Worm (Caenorhabditis elegans) whole organism, early embryonic: Measurements from ENCODE around the gene ifb-1.

Experiments
- B0310.2 ChIP-seq: sonication (generic microtip); optimal IDR thresholded peaks from 2 replicates; lab custom pipeline; 2016; ENCODE audit warnings: mild to moderate bottlenecking, missing genetic modification characterization, missing compliant biosample characterization
- F13C5.2 ChIP-seq: sonication (generic microtip); optimal IDR thresholded peaks from 2 replicates; lab custom pipeline; 2017; ENCODE audit warnings: mild to moderate bottlenecking, missing genetic modification characterization, inconsistent platforms, missing compliant biosample characterization
- aly-1 ChIP-seq: sonication (generic microtip); optimal IDR thresholded peaks from 2 replicates; lab custom pipeline; 2016; ENCODE audit warnings: missing genetic modification characterization, missing compliant biosample characterization
- ama-1 ChIP-seq: fragments of 150-350 bp; optimal IDR thresholded peaks from 2 replicates; lab custom pipeline; 2014
- ceh-13 ChIP-seq: fragments of 200-800 bp; sonication (Bioruptor generic); optimal IDR thresholded peaks from 2 replicates; lab custom pipeline; 2018; ENCODE audit warnings: mild to moderate bottlenecking, missing genetic modification characterization, missing compliant biosample characterization
- ceh-36 ChIP-seq: sonication (generic microtip); optimal IDR thresholded peaks from 2 replicates; lab custom pipeline; 2016; ENCODE audit warnings: missing genetic modification characterization, inconsistent platforms, missing compliant biosample characterization
- ets-7 ChIP-seq: sonication (generic microtip); optimal IDR thresholded peaks from 2 replicates; lab custom pipeline; 2016; ENCODE audit warnings: missing genotype, missing genetic modification characterization, missing compliant biosample characterization
- flt-1 ChIP-seq: fragments of 200-800 bp; sonication (Bioruptor generic); IDR thresholded peaks from 2 replicates; pipeline ENCODE4 v1.3.6; 2022; ENCODE audit warnings: missing genetic modification characterization, missing compliant biosample characterization
- hmbx-1 ChIP-seq: sonication (generic microtip); optimal IDR thresholded peaks from 2 replicates; lab custom pipeline; 2016; ENCODE audit warnings: mild to moderate bottlenecking, missing genetic modification characterization, missing compliant biosample characterization
- hmg-4 ChIP-seq: fragments of 200-800 bp; sonication (Bioruptor generic); optimal IDR thresholded peaks from 2 replicates; lab custom pipeline; 2018; ENCODE audit warnings: mild to moderate bottlenecking, missing genetic modification characterization, missing compliant biosample characterization
- hnd-1 ChIP-seq: sonication (generic microtip); optimal IDR thresholded peaks from 2 replicates; lab custom pipeline; 2016; ENCODE audit warnings: missing genetic modification characterization, missing compliant biosample characterization
- pes-1 ChIP-seq: fragments of 200-800 bp; sonication (Bioruptor generic); IDR thresholded peaks from 2 replicates; pipeline ENCODE4 v1.3.6; 2022; ENCODE audit warnings: missing genetic modification reagents, missing genetic modification characterization, missing compliant biosample characterization
- scrt-1 ChIP-seq: fragments of 200-800 bp; sonication (Bioruptor generic); IDR thresholded peaks from 2 replicates; pipeline ENCODE4 v1.3.6; 2022; ENCODE audit warnings: missing genetic modification characterization, missing compliant biosample characterization
- sea-1 ChIP-seq: fragments of 200-800 bp; sonication (Bioruptor generic); conservative IDR thresholded peaks from 2 replicates; pipeline ENCODE4 v1.3.6; 2022; ENCODE audit warnings: missing genetic modification characterization, missing compliant biosample characterization
- tbx-11 ChIP-seq: fragments of 200-800 bp; sonication (Bioruptor generic); IDR thresholded peaks from 2 replicates; pipeline ENCODE4 v1.3.6; 2022; ENCODE audit warnings: missing genetic modification characterization, missing compliant biosample characterization
- tbx-37 ChIP-seq: fragments of 200-800 bp; sonication (Bioruptor generic); conservative IDR thresholded peaks from 2 replicates; pipeline ENCODE4 v1.3.6; 2022; ENCODE audit warnings: missing genetic modification reagents, missing genetic modification characterization, missing compliant biosample characterization
- tra-4 ChIP-seq: sonication (generic microtip); optimal IDR thresholded peaks from 2 replicates; lab custom pipeline; 2017; ENCODE audit warnings: missing genetic modification characterization, missing compliant biosample characterization

Gene ifb-1

ce11 chrII:5765318-5765717, at the start of gene ifb-1:
Gene ifb-1, plus strand, starts transcription at chrII:5765618.
- TF ChIP-seq ets-7 (tag; lab: Kevin White, UChicago) (no peak), aly-1 (tag; lab: Kevin White, UChicago) (no peak), tra-4 (tag; lab: Kevin White, UChicago) (no peak), scrt-1 (GFP tag; lab: Robert Waterston, UW) (no peak), flt-1 (GFP tag; lab: Robert Waterston, UW) (no peak), B0310.2 (tag; lab: Kevin White, UChicago) (no peak), hmbx-1 (tag; lab: Kevin White, UChicago) (no peak), ceh-13 (GFP tag; lab: Kevin White, UChicago) (no peak), tbx-37 (GFP tag; lab: Robert Waterston, UW) (no peak), ceh-36 (tag; lab: Kevin White, UChicago) (no peak), F13C5.2 (no peak), tbx-11 (no peak), hnd-1 (no peak)

DNA sequence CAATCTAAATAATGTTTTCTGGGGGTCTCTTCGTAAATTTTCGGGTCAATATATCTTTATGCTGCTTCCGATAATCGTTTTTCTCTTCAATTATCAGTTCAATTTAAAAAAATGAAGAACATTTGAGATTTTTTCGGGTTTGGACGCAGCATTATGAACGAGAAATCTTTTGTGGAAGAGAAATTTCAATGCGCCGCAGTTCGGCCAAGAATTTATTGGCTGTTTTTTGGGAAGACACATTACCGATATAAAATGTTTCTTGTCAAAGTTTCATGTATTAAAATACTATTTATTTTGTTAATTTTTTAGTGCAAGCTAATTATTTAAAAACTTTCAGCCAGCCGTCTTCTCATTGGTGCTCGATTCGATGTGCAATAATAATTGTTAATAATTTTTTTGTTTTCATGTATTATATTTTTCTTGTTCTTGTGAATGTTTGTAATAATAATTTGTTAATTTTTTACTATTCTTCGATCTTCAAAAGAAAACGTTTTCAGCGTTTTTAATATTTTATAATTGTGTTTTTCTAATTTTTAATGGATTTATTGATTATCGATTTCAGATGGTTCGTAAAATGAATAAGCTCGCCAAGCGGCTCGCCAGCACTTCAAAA, 49.6 kb upstream of the ifb-1 start, which contains the start of the genes C18A3.10 and C18A3.3:
TSS of gene C18A3.10 (minus strand) at position 101 of the 613 bp plus-strand sequence.
TSS of gene C18A3.3 (plus strand) at position 563 of the 613 bp plus-strand sequence.
- TF ChIP-seq scrt-1 (GFP tag; lab: Robert Waterston, UW) (no peak), hnd-1 (no peak), ets-7 (tag; lab: Kevin White, UChicago) (no peak), sea-1 (GFP tag; lab: Robert Waterston, UW) (no peak), ama-1 (lab: Kevin White, UChicago) (no peak), flt-1 (GFP tag; lab: Robert Waterston, UW) (no peak), tbx-11 (no peak), hmg-4 (GFP tag; lab: Kevin White, UChicago) (no peak), F13C5.2 (no peak), B0310.2 (tag; lab: Kevin White, UChicago) (no peak), ceh-13 (GFP tag; lab: Kevin White, UChicago) (no peak), aly-1 (tag; lab: Kevin White, UChicago) (no peak), ceh-36 (tag; lab: Kevin White, UChicago) (no peak), hmbx-1 (tag; lab: Kevin White, UChicago) (no peak), tbx-37 (GFP tag; lab: Robert Waterston, UW) (no peak)

DNA sequence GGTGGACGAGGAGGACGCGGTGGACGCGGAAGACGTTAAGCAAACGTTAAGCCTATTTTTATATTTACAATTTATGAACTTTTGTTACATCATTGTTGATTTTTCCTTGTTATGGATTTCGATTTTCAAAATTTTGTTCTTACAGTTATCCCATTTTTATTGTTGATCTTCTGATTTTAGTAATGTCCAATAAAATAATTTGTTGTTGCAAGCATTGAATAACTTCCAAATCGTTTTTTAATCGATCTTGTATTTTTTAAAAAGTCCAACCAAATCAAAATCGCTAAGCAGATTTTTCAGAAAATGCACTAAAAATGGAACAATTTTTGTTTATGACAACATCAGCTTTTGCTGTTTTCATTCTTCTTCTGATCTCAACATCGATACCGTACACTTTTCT, 47.6 kb upstream of the ifb-1 start, which contains the start of gene zipt-3:
TSS of gene zipt-3 (plus strand) at position 301 of the 400 bp plus-strand sequence.
- no peak for TF ChIP-seq pes-1 (GFP tag; lab: Robert Waterston, UW)
- TF ChIP-seq aly-1 (tag; lab: Kevin White, UChicago) = no peak
- TF ChIP-seq F13C5.2 = no peak
- TF ChIP-seq flt-1 (GFP tag; lab: Robert Waterston, UW) = no peak
- TF ChIP-seq hmg-4 (GFP tag; lab: Kevin White, UChicago) = no peak
- no peak for TF ChIP-seq tra-4 (tag; lab: Kevin White, UChicago)

- TF ChIP-seq tra-4 (tag; lab: Kevin White, UChicago) = no peak
- no peak for TF ChIP-seq tbx-37 (GFP tag; lab: Robert Waterston, UW)
- no peak for TF ChIP-seq hmg-4 (GFP tag; lab: Kevin White, UChicago)
- no peak for TF ChIP-seq B0310.2 (tag; lab: Kevin White, UChicago)
- TF ChIP-seq scrt-1 (GFP tag; lab: Robert Waterston, UW) = no peak
- TF ChIP-seq ceh-36 (tag; lab: Kevin White, UChicago) = no peak
- no peak for TF ChIP-seq aly-1 (tag; lab: Kevin White, UChicago)
- no peak for TF ChIP-seq hnd-1
- TF ChIP-seq ets-7 (tag; lab: Kevin White, UChicago) = no peak
- no peak for TF ChIP-seq flt-1 (GFP tag; lab: Robert Waterston, UW)
- no peak for TF ChIP-seq F13C5.2
- no peak for TF ChIP-seq tbx-11
These were observed 45.6 kb upstream of the ifb-1 start, which contains the start of gene damt-1 for ce11 chrII:5719848-5720247. Gene damt-1, plus strand, starts transcription at chrII:5720148.

ce11 chrII:5725094-5725493, 40.3 kb upstream of the ifb-1 start:
- no peak for TF ChIP-seq flt-1 (GFP tag; lab: Robert Waterston, UW)
- TF ChIP-seq pes-1 (GFP tag; lab: Robert Waterston, UW) = no peak
- TF ChIP-seq aly-1 (tag; lab: Kevin White, UChicago) = no peak
- no peak for TF ChIP-seq ceh-36 (tag; lab: Kevin White, UChicago)
- TF ChIP-seq ama-1 (lab: Kevin White, UChicago) = no peak
- no peak for TF ChIP-seq sea-1 (GFP tag; lab: Robert Waterston, UW)
- no peak for TF ChIP-seq ets-7 (tag; lab: Kevin White, UChicago)
- TF ChIP-seq tra-4 (tag; lab: Kevin White, UChicago) = no peak

DNA sequence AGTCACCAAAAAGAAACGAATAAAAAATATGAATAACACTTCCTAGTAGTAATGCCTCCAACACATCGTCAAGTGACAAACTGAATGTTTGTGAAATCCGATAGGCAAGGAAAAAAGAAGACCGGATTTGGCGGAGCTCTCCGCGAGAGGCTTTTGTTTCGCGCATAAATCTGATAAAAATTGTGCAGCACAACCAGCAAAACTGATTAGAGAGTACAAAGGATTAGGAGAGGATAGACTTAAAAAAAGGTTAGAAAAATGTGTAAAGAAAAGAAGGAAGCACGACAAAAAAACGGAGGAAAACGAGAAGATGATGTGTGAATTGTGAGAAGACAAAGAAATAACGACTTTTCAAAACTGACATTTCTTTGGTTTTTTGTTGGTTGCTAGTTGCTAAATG, 37.7 kb upstream of the ifb-1 start, which contains the start of gene rab-3:
TSS of gene rab-3 (minus strand) at position 147 of the 400 bp plus-strand sequence.
- TF ChIP-seq ceh-13 (GFP tag; lab: Kevin White, UChicago) = no peak
- no peak for TF ChIP-seq tra-4 (tag; lab: Kevin White, UChicago)
- no peak for TF ChIP-seq hnd-1

- TF ChIP-seq scrt-1 (GFP tag; lab: Robert Waterston, UW) (no peak), tbx-11 (no peak), tbx-37 (GFP tag; lab: Robert Waterston, UW) (no peak), ceh-13 (GFP tag; lab: Kevin White, UChicago) (no peak), ceh-36 (tag; lab: Kevin White, UChicago) (no peak), hmg-4 (GFP tag; lab: Kevin White, UChicago) (no peak), sea-1 (GFP tag; lab: Robert Waterston, UW) (no peak), flt-1 (GFP tag; lab: Robert Waterston, UW) (no peak), B0310.2 (tag; lab: Kevin White, UChicago) (no peak), ama-1 (lab: Kevin White, UChicago) (no peak), F13C5.2 (no peak), aly-1 (tag; lab: Kevin White, UChicago) (no peak), ets-7 (tag; lab: Kevin White, UChicago) (no peak), tra-4 (tag; lab: Kevin White, UChicago) (no peak), hmbx-1 (tag; lab: Kevin White, UChicago) (no peak)
These were observed 34.9 kb upstream of the ifb-1 start, which contains the start of the genes C18A3.7 and C18A3.11 for ce11 chrII:5730343-5731083. Gene C18A3.7, minus strand, starts transcription at chrII:5730443. Gene C18A3.11, plus strand, starts transcription at chrII:5731033.
